Fruit fly (Drosophila melanogaster) whole organism, embryonic: Measurements from ENCODE around the gene CG33702.
A peak's percentile ranks its signal among the peaks of the same experiment; 100 is the strongest.

ENCODE experiments used
- Awh ChIP-seq: fragments of 200-800 bp; sonication (Bioruptor generic); IDR thresholded peaks from 2 replicates; pipeline ENCODE4, ENCODE4 v1.3.6; 2022; ENCODE audit warnings: missing biosample characterization, missing genetic modification characterization
- Blimp-1 ChIP-seq: fragments of 200-800 bp; sonication (Bioruptor generic); optimal IDR thresholded peaks from 3 replicates; lab custom pipeline; 2018; ENCODE audit warnings: missing biosample characterization, missing genetic modification characterization, mild to moderate bottlenecking, moderate library complexity, missing genetic modification reagents
- CG10147 ChIP-seq: fragments of 200-800 bp; sonication (Bioruptor generic); optimal IDR thresholded peaks from 2 replicates; lab custom pipeline; 2019; ENCODE audit warnings: missing biosample characterization, mild to moderate bottlenecking, missing genetic modification characterization, moderate library complexity
- CG10979 ChIP-seq: fragments of 200-800 bp; sonication (Bioruptor generic); optimal IDR thresholded peaks from 2 replicates; lab custom pipeline; 2018; ENCODE audit warnings: missing biosample characterization, mild to moderate bottlenecking, missing genetic modification characterization, moderate library complexity
- CG12071 ChIP-seq: fragments of 200-800 bp; sonication (Bioruptor generic); optimal IDR thresholded peaks from 3 replicates; lab custom pipeline; 2018; ENCODE audit warnings: missing biosample characterization, mild to moderate bottlenecking, missing genetic modification characterization
- CG14014 ChIP-seq: fragments of 200-800 bp; sonication (Bioruptor generic); IDR thresholded peaks from 2 replicates; pipeline ENCODE4 v1.3.6; 2022; ENCODE audit warnings: missing biosample characterization, missing genetic modification characterization
- CG15479 ChIP-seq: fragments of 200-800 bp; sonication (Bioruptor generic); optimal IDR thresholded peaks from 3 replicates; lab custom pipeline; 2019; ENCODE audit warnings: missing biosample characterization, mild to moderate bottlenecking, missing genetic modification characterization, moderate library complexity
- CG1647 ChIP-seq: fragments of 200-800 bp; sonication (Bioruptor generic); optimal IDR thresholded peaks from 3 replicates; lab custom pipeline; 2016; ENCODE audit warnings: missing biosample characterization, missing genetic modification characterization
- CG17361 ChIP-seq: fragments of 200-800 bp; sonication (Bioruptor generic); IDR thresholded peaks from 3 replicates; pipeline ENCODE4 v1.3.6; 2022; ENCODE audit warnings: missing biosample characterization, missing genetic modification characterization
- CG17568 ChIP-seq: fragments of 200-800 bp; sonication (Bioruptor generic); optimal IDR thresholded peaks from 2 replicates; lab custom pipeline; 2018; ENCODE audit warnings: missing biosample characterization, mild to moderate bottlenecking, missing genetic modification characterization, moderate library complexity
- CG2129 ChIP-seq: fragments of 200-800 bp; sonication (Bioruptor generic); IDR thresholded peaks from 2 replicates; pipeline ENCODE4 v1.3.6; 2022; ENCODE audit warnings: missing biosample characterization, missing genetic modification characterization; ENCODE audit not compliant: partially characterized antibody
- CG33557 ChIP-seq: fragments of 200-800 bp; sonication (Bioruptor generic); optimal IDR thresholded peaks from 2 replicates; lab custom pipeline; 2019; ENCODE audit warnings: missing biosample characterization, mild to moderate bottlenecking, missing genetic modification characterization, moderate library complexity
- CG5180 ChIP-seq: fragments of 200-800 bp; sonication (Bioruptor generic); optimal IDR thresholded peaks from 3 replicates; lab custom pipeline; 2017; ENCODE audit warnings: missing biosample characterization, missing genetic modification characterization, mild to moderate bottlenecking, moderate library complexity, missing genetic modification reagents
- CG7357 ChIP-seq: fragments of 200-800 bp; sonication (Bioruptor generic); IDR thresholded peaks from 3 replicates; pipeline ENCODE4 v1.3.6; 2022; ENCODE audit warnings: missing biosample characterization, missing genetic modification characterization
- CG7556 ChIP-seq: fragments of 200-800 bp; sonication (Bioruptor generic); optimal IDR thresholded peaks from 2 replicates; lab custom pipeline; 2017; ENCODE audit warnings: missing biosample characterization, mild to moderate bottlenecking, missing genetic modification characterization
- CG8944 ChIP-seq: fragments of 200-800 bp; sonication (Bioruptor generic); optimal IDR thresholded peaks from 3 replicates; lab custom pipeline; 2016; ENCODE audit warnings: missing biosample characterization, missing genetic modification characterization
- D19B ChIP-seq: fragments of 200-800 bp; sonication (Bioruptor generic); optimal IDR thresholded peaks from 2 replicates; lab custom pipeline; 2017; ENCODE audit warnings: missing biosample characterization, mild to moderate bottlenecking, missing genetic modification characterization
- Dfd ChIP-seq, 2 experiments: fragments of >200 bp; optimal IDR thresholded peaks; 2 replicates each; lab custom pipeline; 2017; ENCODE audit warnings: missing biosample characterization in 2 of 2, missing genetic modification characterization in 2 of 2
- Dip3 ChIP-seq: fragments of 200-800 bp; sonication (Bioruptor generic); optimal IDR thresholded peaks from 3 replicates; lab custom pipeline; 2016; ENCODE audit warnings: missing biosample characterization, missing genetic modification characterization
- Dref ChIP-seq: fragments of 200-800 bp; sonication (Bioruptor generic); IDR thresholded peaks from 2 replicates; pipeline ENCODE4 v1.3.6; 2022; ENCODE audit warnings: missing biosample characterization, missing genetic modification characterization
- Drgx ChIP-seq: fragments of 200-800 bp; sonication (Bioruptor generic); IDR thresholded peaks from 2 replicates; pipeline ENCODE4 v1.3.6; 2022; ENCODE audit warnings: missing biosample characterization, missing genetic modification characterization
- Eip74EF ChIP-seq, 2 experiments: fragments of 200-800 bp in 1 of 2; fragments of >200 bp in 1 of 2; sonication (Bioruptor generic) in 1 of 2; optimal IDR thresholded peaks; 2 replicates each; lab custom pipeline; 2017 to 2019; ENCODE audit warnings: missing biosample characterization in 2 of 2, missing genetic modification characterization in 2 of 2, mild to moderate bottlenecking in 1 of 2, moderate library complexity in 1 of 2
- Ets65A ChIP-seq: fragments of 200-800 bp; sonication (Bioruptor generic); peaks from one replicate; lab custom pipeline; 2016; ENCODE audit warnings: missing biosample characterization, missing genetic modification characterization
- Ets97D ChIP-seq: fragments of 200-800 bp; sonication (Bioruptor generic); optimal IDR thresholded peaks from 3 replicates; lab custom pipeline; 2016; ENCODE audit warnings: missing biosample characterization, missing genetic modification characterization
- MBD-R2 ChIP-seq: fragments of 200-800 bp; sonication (Bioruptor generic); IDR thresholded peaks from 2 replicates; pipeline ENCODE4 v1.3.6; 2022; ENCODE audit warnings: missing biosample characterization, missing genetic modification characterization
- Meics ChIP-seq: fragments of 200-800 bp; sonication (Bioruptor generic); optimal IDR thresholded peaks from 2 replicates; lab custom pipeline; 2017; ENCODE audit warnings: missing biosample characterization, mild to moderate bottlenecking, missing genetic modification characterization
- Pdp1 ChIP-seq, 2 experiments: fragments of 200-800 bp; sonication (Bioruptor generic); optimal IDR thresholded peaks; 3 replicates each; lab custom pipeline; 2016; ENCODE audit warnings: missing biosample characterization in 2 of 2, missing genetic modification characterization in 2 of 2, mild to moderate bottlenecking in 1 of 2, moderate library complexity in 1 of 2
- Rx ChIP-seq: fragments of 200-800 bp; sonication (Bioruptor generic); IDR thresholded peaks from 2 replicates; pipeline ENCODE4 v1.3.6; 2022; ENCODE audit warnings: missing biosample characterization, missing genetic modification characterization
- Scr ChIP-seq: fragments of 200-800 bp; sonication (Bioruptor generic); IDR thresholded peaks from 2 replicates; pipeline ENCODE4 v1.3.6; 2022; ENCODE audit warnings: missing biosample characterization, missing genetic modification characterization; ENCODE audit not compliant: partially characterized antibody
- Spps ChIP-seq: fragments of 200-800 bp; sonication (Bioruptor generic); optimal IDR thresholded peaks from 2 replicates; lab custom pipeline; 2018; ENCODE audit warnings: missing biosample characterization, mild to moderate bottlenecking, missing genetic modification characterization
- Stat92E ChIP-seq, 3 experiments: fragments of >200 bp in 2 of 3; fragments of 200-800 bp in 1 of 3; sonication (Bioruptor generic) in 1 of 3; optimal IDR thresholded peaks; 2 replicates each; lab custom pipeline; 2017 to 2019; ENCODE audit warnings: missing biosample characterization in 3 of 3, missing genetic modification characterization in 3 of 3, mild to moderate bottlenecking in 1 of 3, moderate library complexity in 1 of 3
- Xrp1 ChIP-seq: fragments of 200-800 bp; sonication (Bioruptor generic); IDR thresholded peaks from 2 replicates; pipeline ENCODE4 v1.3.6; 2022; ENCODE audit warnings: missing biosample characterization, missing genetic modification characterization
- ase ChIP-seq: fragments of 200-800 bp; sonication (Bioruptor generic); IDR thresholded peaks from 3 replicates; pipeline ENCODE4 v1.3.6; 2022; ENCODE audit warnings: missing biosample characterization, missing genetic modification characterization
- bsh ChIP-seq, 2 experiments: fragments of 200-800 bp; sonication (Bioruptor generic); optimal IDR thresholded peaks; 2 replicates each; lab custom pipeline; 2017 to 2018; ENCODE audit warnings: mild to moderate bottlenecking in 2 of 2, missing biosample characterization in 2 of 2, missing genetic modification characterization in 2 of 2, moderate library complexity in 1 of 2
- chinmo ChIP-seq: fragments of 200-800 bp; sonication (Bioruptor generic); IDR thresholded peaks from 4 replicates; pipeline ENCODE4 v1.3.6; 2022; ENCODE audit warnings: missing biosample characterization, missing genetic modification characterization; ENCODE audit not compliant: partially characterized antibody
- corto ChIP-seq: fragments of 200-800 bp; sonication (Bioruptor generic); optimal IDR thresholded peaks from 2 replicates; lab custom pipeline; 2016; ENCODE audit warnings: missing biosample characterization, mild to moderate bottlenecking, missing genetic modification characterization, moderate library complexity
- crc ChIP-seq: fragments of 200-800 bp; sonication (Bioruptor generic); optimal IDR thresholded peaks from 2 replicates; lab custom pipeline; 2016; ENCODE audit warnings: missing biosample characterization, missing genetic modification characterization
- dan ChIP-seq: fragments of 200-800 bp; sonication (Bioruptor generic); IDR thresholded peaks from 2 replicates; pipeline ENCODE4 v1.3.6; 2022; ENCODE audit warnings: missing biosample characterization, missing genetic modification characterization
- dysf ChIP-seq: fragments of 200-800 bp; sonication (Bioruptor generic); IDR thresholded peaks from 3 replicates; pipeline ENCODE4 v1.3.6; 2022; ENCODE audit warnings: missing biosample characterization, missing genetic modification characterization
- gro ChIP-seq: fragments of 200-800 bp; sonication (Bioruptor generic); optimal IDR thresholded peaks from 2 replicates; lab custom pipeline; 2016; ENCODE audit warnings: missing biosample characterization, missing genetic modification characterization
- jigr1 ChIP-seq: fragments of 200-800 bp; sonication (Bioruptor generic); IDR thresholded peaks from 3 replicates; pipeline ENCODE4 v1.3.6; 2022; ENCODE audit warnings: missing biosample characterization, missing genetic modification characterization
- lov ChIP-seq, 2 experiments: fragments of 200-800 bp in 1 of 2; fragments of >200 bp in 1 of 2; sonication (Bioruptor generic) in 1 of 2; IDR thresholded peaks in 1 of 2; optimal IDR thresholded peaks in 1 of 2; 2 replicates in 1 of 2; 3 replicates in 1 of 2; pipeline versions ENCODE4 v1.3.6 to Lab custom; 2017 to 2022; ENCODE audit warnings: missing biosample characterization in 1 of 2, missing genetic modification characterization in 1 of 2
- nom ChIP-seq: fragments of 200-800 bp; sonication (Bioruptor generic); optimal IDR thresholded peaks from 2 replicates; lab custom pipeline; 2017; ENCODE audit warnings: missing biosample characterization, missing genetic modification characterization, mild to moderate bottlenecking, moderate library complexity, missing genetic modification reagents
- prd ChIP-seq, 3 experiments: fragments of >200 bp in 2 of 3; fragments of 200-800 bp in 1 of 3; sonication (Bioruptor generic) in 1 of 3; optimal IDR thresholded peaks in 2 of 3; IDR thresholded peaks in 1 of 3; 2 replicates in 2 of 3; 3 replicates in 1 of 3; pipeline versions ENCODE4 v1.3.6 to Lab custom; 2017 to 2022; ENCODE audit warnings: missing biosample characterization in 1 of 3, missing genetic modification characterization in 1 of 3
- sc ChIP-seq, 3 experiments: fragments of >200 bp in 2 of 3; fragments of 200-800 bp in 1 of 3; sonication (Bioruptor generic) in 1 of 3; optimal IDR thresholded peaks; 2 replicates in 2 of 3; 3 replicates in 1 of 3; lab custom pipeline; 2017; ENCODE audit warnings: mild to moderate bottlenecking in 1 of 3, missing biosample characterization in 1 of 3, missing genetic modification characterization in 1 of 3, missing genetic modification reagents in 1 of 3
- sens ChIP-seq: fragments of 200-800 bp; sonication (Bioruptor generic); peaks from one replicate; lab custom pipeline; 2016; ENCODE audit warnings: missing biosample characterization, missing genetic modification characterization
- sens-2 ChIP-seq: fragments of 200-800 bp; sonication (Bioruptor generic); IDR thresholded peaks from 2 replicates; pipeline ENCODE4 v1.3.6; 2022; ENCODE audit warnings: missing biosample characterization, missing genetic modification characterization

Gene CG33702

dm6 chr3L:9549690-9550303 lies 36.6 kb upstream of the CG33702 start (continued):
- TF ChIP-seq MBD-R2 (no peak), CG12071 (no peak), Eip74EF (GFP tag; optimal IDR thresholded peaks at IDR 0.05; lab: Kevin White, UChicago) (no peak), CG7556 (no peak), Pdp1 (GFP tag; optimal IDR thresholded peaks at IDR 0.05; lab: Kevin White, UChicago) (no peak), D19B (GFP tag; lab: Kevin White, UChicago) (no peak), jigr1 (GFP tag; lab: Robert Waterston, UW) (no peak), CG7357 (0 out of 3 replicates have a peak, but pooled peaks have one; percentile 9), crc (GFP tag; lab: Kevin White, UChicago) (no peak), CG1647 (GFP tag; lab: Kevin White, UChicago) (no peak), Stat92E (GFP tag; optimal IDR thresholded peaks at IDR 0.05; lab: Kevin White, UChicago) (peak in 1 of 3 experiments; percentile 74), Ets65A (peak; percentile 78), Xrp1 (GFP tag; lab: Robert Waterston, UW) (peak; percentile 52), Rx (GFP tag; lab: Robert Waterston, UW) (peak; percentile 24; the same call in 1 of the 2 replicates), gro (GFP tag; lab: Kevin White, UChicago) (no peak), ase (GFP tag; lab: Robert Waterston, UW) (no peak), CG14014 (GFP tag; lab: Robert Waterston, UW) (no peak), CG5180 (GFP tag; lab: Kevin White, UChicago) (no peak), sens-2 (no peak), Meics (GFP tag; lab: Kevin White, UChicago) (no peak), bsh (GFP tag; optimal IDR thresholded peaks at IDR 0.05; lab: Kevin White, UChicago) (peak; percentile 5 to 60), Ets97D (no peak), dan (GFP tag; lab: Robert Waterston, UW) (no peak), CG17568 (GFP tag; lab: Kevin White, UChicago) (no peak), CG2129 (no peak), CG8944 (GFP tag; lab: Kevin White, UChicago) (no peak), CG15479 (GFP tag; lab: Kevin White, UChicago) (no peak), CG33557 (GFP tag; lab: Kevin White, UChicago) (no peak), CG10979 (tag; lab: Kevin White, UChicago) (no peak), Dref (GFP tag; lab: Robert Waterston, UW) (no peak), Scr (GFP tag; lab: Robert Waterston, UW) (no peak), CG17361 (GFP tag; lab: Robert Waterston, UW) (no peak), chinmo (GFP tag; lab: Robert Waterston, UW) (0 out of 4 replicates have a peak, but pooled peaks have one; percentile 30), nom (GFP tag; lab: Kevin White, UChicago) (peak; percentile 61), CG10147 (no peak), Dip3 (no peak), Dfd (GFP tag; optimal IDR thresholded peaks at IDR 0.05; lab: Kevin White, UChicago) (no peak), dysf (GFP tag; lab: Robert Waterston, UW) (no peak), Spps (tag; lab: Kevin White, UChicago) (no peak), Drgx (GFP tag; lab: Robert Waterston, UW) (peak; percentile 88), prd (optimal IDR thresholded peaks at IDR 0.05; lab: Kevin White, UChicago) (no peak), prd (GFP tag; IDR thresholded peaks at IDR 0.05; lab: Robert Waterston, UW) (no peak), sens (peak; percentile 73), corto (peak; percentile 49), Awh (GFP tag; lab: Robert Waterston, UW) (no peak), lov (optimal IDR thresholded peaks at IDR 0.05; lab: Kevin White, UChicago) (no peak), lov (GFP tag; IDR thresholded peaks at IDR 0.05; lab: Robert Waterston, UW) (no peak), sc (optimal IDR thresholded peaks at IDR 0.05; lab: Kevin White, UChicago) (no peak), sc (GFP tag; optimal IDR thresholded peaks at IDR 0.05; lab: Kevin White, UChicago) (no peak), Blimp-1 (peak; percentile 2)
